Worm (Caenorhabditis elegans): ENCODE measurements around the gene C35D10.10.

ce11 chrIII:4899035-4899578 lies 37.5 kb upstream of the C35D10.10 start, which contains the start of gene nhl-2:
- TF ChIP-seq unc-55 (GFP tag; optimal IDR thresholded peaks at IDR 0.05) (no peak), elt-1 (tag; optimal IDR thresholded peaks at IDR 0.05) (no peak), unc-62 (GFP tag; optimal IDR thresholded peaks at IDR 0.05) (no peak)

Data from whole organism, L2 larva.